Fruit fly (Drosophila melanogaster): ENCODE results near the gene loco.

DNA sequence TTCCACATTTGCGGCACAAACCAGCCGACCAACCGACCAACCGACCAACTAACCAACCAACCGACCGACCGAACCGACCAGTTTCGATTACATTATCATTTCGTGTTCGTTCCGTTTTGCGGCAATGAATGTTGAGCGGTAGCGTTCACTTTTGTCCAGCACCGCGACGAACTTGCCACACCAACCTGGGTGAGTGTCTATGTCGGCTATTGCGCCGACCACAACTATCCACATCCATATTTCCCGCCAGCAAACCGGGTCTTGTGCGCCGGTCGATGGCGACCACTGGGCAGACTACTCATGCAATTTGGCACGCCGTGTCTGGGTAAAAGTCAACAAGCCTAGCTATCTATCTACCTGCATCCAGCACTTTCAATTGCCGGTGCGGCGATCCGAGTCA is 62.2 kb downstream of the loco start:
- TF ChIP-seq pros (GFP tag; optimal IDR thresholded peaks at IDR 0.05), result no peak
- no peak for TF ChIP-seq pnt (GFP tag; optimal IDR thresholded peaks at IDR 0.05)
- TF ChIP-seq CG12071 (GFP tag; optimal IDR thresholded peaks at IDR 0.05), result no peak
- no peak for TF ChIP-seq Dp (GFP tag; optimal IDR thresholded peaks at IDR 0.05)
- TF ChIP-seq Xbp1 (GFP tag; optimal IDR thresholded peaks at IDR 0.05), result no peak
- no peak for TF ChIP-seq sna (GFP tag; IDR thresholded peaks at IDR 0.05; ENCODE audit: partially characterized antibody)
